Worm (Caenorhabditis elegans): ENCODE results near the gene C37C3.9.

C37C3.9 gene

ce11 chrV:7804064-7804800 is 50.3 kb downstream of the C37C3.9 start, which contains the start of gene uvs-1 (continued):
- TF ChIP-seq ceh-91 (GFP tag; IDR thresholded peaks at IDR 0.05): peak; percentile 71
- peak; percentile 89 for TF ChIP-seq efl-1 (GFP tag; optimal IDR thresholded peaks at IDR 0.05)
- peak in 1 of 3 experiments; percentile 38 for TF ChIP-seq lin-35 (GFP tag; optimal IDR thresholded peaks at IDR 0.05)
- peak; percentile 49; the same call in 1 of the 2 replicates for TF ChIP-seq B0336.3 (GFP tag; IDR thresholded peaks at IDR 0.05)
- peak; percentile 73; the same call in 1 of the 2 replicates for TF ChIP-seq dox-1 (GFP tag; IDR thresholded peaks at IDR 0.05)
- TF ChIP-seq lin-54 (GFP tag; optimal IDR thresholded peaks at IDR 0.05): peak; percentile 23
- peak; percentile 51 for TF ChIP-seq ceh-27 (GFP tag; optimal IDR thresholded peaks at IDR 0.05)
- no peak; the same call in none of the 2 replicates for TF ChIP-seq zfh-2 (GFP tag; conservative IDR thresholded peaks at IDR 0.05)
- TF ChIP-seq pbrm-1 (GFP tag; IDR thresholded peaks at IDR 0.05): 0 out of 2 replicates have a peak, but pooled peaks have one; percentile 42
- no peak for TF ChIP-seq aptf-3 (GFP tag; IDR thresholded peaks at IDR 0.05)
- peak; percentile 65 for TF ChIP-seq F33H1.4 (GFP tag; IDR thresholded peaks at IDR 0.05)
- TF ChIP-seq ets-4 (GFP tag; optimal IDR thresholded peaks at IDR 0.05): no peak
- TF ChIP-seq cebp-1 (GFP tag; IDR thresholded peaks at IDR 0.05): no peak
- peak; percentile 61 for TF ChIP-seq cebp-1 (tag; optimal IDR thresholded peaks at IDR 0.05)
- TF ChIP-seq attf-5 (GFP tag; optimal IDR thresholded peaks at IDR 0.05): peak; percentile 75
- TF ChIP-seq dpl-1 (GFP tag; optimal IDR thresholded peaks at IDR 0.05): peak; percentile 51
- peak; percentile 58 for TF ChIP-seq xnd-1 (tag; optimal IDR thresholded peaks at IDR 0.05)
- peak; percentile 68 for TF ChIP-seq D2030.7 (GFP tag; IDR thresholded peaks at IDR 0.05)
- peak; percentile 78 for TF ChIP-seq hsf-1 (GFP tag; IDR thresholded peaks at IDR 0.05)
- peak; percentile 83 for TF ChIP-seq mcd-1 (GFP tag; IDR thresholded peaks at IDR 0.05)
- TF ChIP-seq attf-6 (GFP tag; IDR thresholded peaks at IDR 0.05): peak; percentile 52; the same call in 1 of the 2 replicates
- no peak for TF ChIP-seq F10E7.11 (tag; optimal IDR thresholded peaks at IDR 0.05)
- no peak for TF ChIP-seq ztf-22 (GFP tag; optimal IDR thresholded peaks at IDR 0.05)
- TF ChIP-seq C06A6.2 (GFP tag; conservative IDR thresholded peaks at IDR 0.05): no peak
- TF ChIP-seq ceh-79 (tag; optimal IDR thresholded peaks at IDR 0.05): no peak
- no peak for TF ChIP-seq bed-1 (GFP tag; IDR thresholded peaks at IDR 0.05)
- peak; percentile 25; the same call in 1 of the 2 replicates for TF ChIP-seq ceh-100 (GFP tag; IDR thresholded peaks at IDR 0.05)
- no peak for TF ChIP-seq sea-2 (GFP tag; IDR thresholded peaks at IDR 0.05)
- 0 out of 2 replicates have a peak, but pooled peaks have one; percentile 7 for TF ChIP-seq lin-26 (GFP tag; IDR thresholded peaks at IDR 0.05)
- peak; percentile 67 for TF ChIP-seq K12H6.12 (tag; optimal IDR thresholded peaks at IDR 0.05)
- no peak for TF ChIP-seq ceh-40 (GFP tag; IDR thresholded peaks at IDR 0.05)
- peak; percentile 36 for TF ChIP-seq madf-10 (tag; optimal IDR thresholded peaks at IDR 0.05)
- no peak for TF ChIP-seq F55B11.4 (tag; optimal IDR thresholded peaks at IDR 0.05; ENCODE audit: borderline replicate concordance, insufficient read depth)
- 0 out of 2 replicates have a peak, but pooled peaks have one; percentile 20 for TF ChIP-seq let-526 (GFP tag; IDR thresholded peaks at IDR 0.05)

ce11 chrV:7803563-7803962 is 50.9 kb downstream of the C37C3.9 start:
- TF ChIP-seq somi-1 (GFP tag; optimal IDR thresholded peaks at IDR 0.05) (no peak), F33H1.4 (GFP tag; IDR thresholded peaks at IDR 0.05) (peak; percentile 80), lsl-1 (GFP tag; optimal IDR thresholded peaks at IDR 0.05) (peak; percentile 71)
